Fruit fly (Drosophila melanogaster) whole organism, embryonic: ENCODE data around the gene Usp30.

ENCODE experiments used
- CG10209 ChIP-seq: fragments of 200-800 bp; sonication (Bioruptor generic); optimal IDR thresholded peaks from 3 replicates; lab custom pipeline; 2017; ENCODE audit warnings: missing biosample characterization, mild to moderate bottlenecking, missing genetic modification characterization, missing genetic modification reagents
- CG10366 ChIP-seq: fragments of 200-800 bp; sonication (Bioruptor generic); IDR thresholded peaks from 2 replicates; pipeline ENCODE4 v1.3.6; 2022; ENCODE audit warnings: missing biosample characterization, missing genetic modification characterization
- CG10979 ChIP-seq: fragments of 200-800 bp; sonication (Bioruptor generic); optimal IDR thresholded peaks from 2 replicates; lab custom pipeline; 2018; ENCODE audit warnings: missing biosample characterization, mild to moderate bottlenecking, missing genetic modification characterization, moderate library complexity
- CG11504 ChIP-seq: fragments of 200-800 bp; sonication (Bioruptor generic); optimal IDR thresholded peaks from 3 replicates; lab custom pipeline; 2019; ENCODE audit warnings: missing biosample characterization, mild to moderate bottlenecking, missing genetic modification characterization, moderate library complexity
- CG11723 ChIP-seq: fragments of 200-800 bp; sonication (Bioruptor generic); optimal IDR thresholded peaks from 2 replicates; lab custom pipeline; 2017; ENCODE audit warnings: missing biosample characterization, mild to moderate bottlenecking, missing genetic modification characterization
- CG15479 ChIP-seq: fragments of 200-800 bp; sonication (Bioruptor generic); optimal IDR thresholded peaks from 3 replicates; lab custom pipeline; 2019; ENCODE audit warnings: missing biosample characterization, mild to moderate bottlenecking, missing genetic modification characterization, moderate library complexity
- CG16813 ChIP-seq: fragments of 200-800 bp; sonication (Bioruptor generic); IDR thresholded peaks from 3 replicates; pipeline ENCODE4 v1.3.6; 2022; ENCODE audit warnings: missing biosample characterization, missing genetic modification characterization; ENCODE audit not compliant: partially characterized antibody
- CG17385 ChIP-seq: fragments of 200-800 bp; sonication (Bioruptor generic); optimal IDR thresholded peaks from 3 replicates; lab custom pipeline; 2018; ENCODE audit warnings: missing biosample characterization, mild to moderate bottlenecking, missing genetic modification characterization
- CG17612 ChIP-seq: fragments of 200-800 bp; sonication (Bioruptor generic); IDR thresholded peaks from 2 replicates; pipeline ENCODE4 v1.3.6; 2022; ENCODE audit warnings: missing biosample characterization, missing genetic modification characterization
- CG18011 ChIP-seq: fragments of 200-800 bp; sonication (Bioruptor generic); optimal IDR thresholded peaks from 2 replicates; lab custom pipeline; 2017; ENCODE audit warnings: missing biosample characterization, missing genetic modification characterization, mild to moderate bottlenecking, moderate library complexity, missing genotype
- CG18262 ChIP-seq: fragments of 200-800 bp; optimal IDR thresholded peaks from 3 replicates; lab custom pipeline; 2019; ENCODE audit warnings: missing biosample characterization, mild to moderate bottlenecking, missing genetic modification characterization, moderate library complexity
- CG18764 ChIP-seq: fragments of 200-800 bp; sonication (Bioruptor generic); optimal IDR thresholded peaks from 3 replicates; lab custom pipeline; 2016; ENCODE audit warnings: missing biosample characterization, missing genetic modification characterization
- CG2129 ChIP-seq: fragments of 200-800 bp; sonication (Bioruptor generic); IDR thresholded peaks from 2 replicates; pipeline ENCODE4 v1.3.6; 2022; ENCODE audit warnings: missing biosample characterization, missing genetic modification characterization; ENCODE audit not compliant: partially characterized antibody
- CG30431 ChIP-seq: fragments of 200-800 bp; sonication (Bioruptor generic); optimal IDR thresholded peaks from 2 replicates; lab custom pipeline; 2017; ENCODE audit warnings: missing biosample characterization, missing genetic modification characterization
- CG31388 ChIP-seq: fragments of 200-800 bp; sonication (Bioruptor generic); optimal IDR thresholded peaks from 2 replicates; lab custom pipeline; 2016; ENCODE audit warnings: missing biosample characterization, missing genetic modification characterization
- CG3847 ChIP-seq: fragments of 200-800 bp; sonication (Bioruptor generic); IDR thresholded peaks from 2 replicates; pipeline ENCODE4 v1.3.6; 2022; ENCODE audit warnings: missing biosample characterization, missing genetic modification characterization
- CG6272 ChIP-seq: fragments of 200-800 bp; sonication (Bioruptor generic); IDR thresholded peaks from 2 replicates; pipeline ENCODE4 v1.3.6; 2022; ENCODE audit warnings: missing biosample characterization, missing genetic modification characterization
- CG8281 ChIP-seq: fragments of 200-800 bp; sonication (Bioruptor generic); optimal IDR thresholded peaks from 2 replicates; lab custom pipeline; 2018; ENCODE audit warnings: missing biosample characterization, mild to moderate bottlenecking, missing genetic modification characterization, moderate library complexity
- D19B ChIP-seq: fragments of 200-800 bp; sonication (Bioruptor generic); optimal IDR thresholded peaks from 2 replicates; lab custom pipeline; 2017; ENCODE audit warnings: missing biosample characterization, mild to moderate bottlenecking, missing genetic modification characterization
- Deaf1 ChIP-seq: fragments of 200-800 bp; optimal IDR thresholded peaks from 3 replicates; lab custom pipeline; 2019; ENCODE audit warnings: missing biosample characterization, mild to moderate bottlenecking, missing genetic modification characterization, moderate library complexity
- Dek ChIP-seq: fragments of 200-800 bp; sonication (Bioruptor generic); optimal IDR thresholded peaks from 3 replicates; lab custom pipeline; 2019; ENCODE audit warnings: missing biosample characterization, mild to moderate bottlenecking, missing genetic modification characterization, moderate library complexity
- Dip2 ChIP-seq: fragments of 200-800 bp; sonication (Bioruptor generic); IDR thresholded peaks from 2 replicates; pipeline ENCODE4 v1.3.6; 2022; ENCODE audit warnings: missing biosample characterization, missing genetic modification characterization
- H2.0 ChIP-seq: fragments of 200-800 bp; sonication (Bioruptor generic); IDR thresholded peaks from 2 replicates; pipeline ENCODE4 v1.3.6; 2022; ENCODE audit warnings: missing biosample characterization, missing genetic modification characterization
- Hsf ChIP-seq: fragments of 200-800 bp; sonication (Bioruptor generic); optimal IDR thresholded peaks from 3 replicates; lab custom pipeline; 2016; ENCODE audit warnings: missing biosample characterization, missing genetic modification characterization
- Lhr ChIP-seq: fragments of 200-800 bp; sonication (Bioruptor generic); optimal IDR thresholded peaks from 3 replicates; lab custom pipeline; 2017; ENCODE audit warnings: mild to moderate bottlenecking, missing biosample characterization, missing genetic modification reagents, missing genetic modification characterization
- Lim3 ChIP-seq: fragments of 200-800 bp; sonication (Bioruptor generic); IDR thresholded peaks from 2 replicates; pipeline ENCODE4 v1.3.6; 2022; ENCODE audit warnings: missing biosample characterization, missing genetic modification characterization
- Meics ChIP-seq: fragments of 200-800 bp; sonication (Bioruptor generic); optimal IDR thresholded peaks from 2 replicates; lab custom pipeline; 2017; ENCODE audit warnings: missing biosample characterization, mild to moderate bottlenecking, missing genetic modification characterization
- NfI ChIP-seq: fragments of 200-800 bp; sonication (Bioruptor generic); optimal IDR thresholded peaks from 3 replicates; lab custom pipeline; 2018; ENCODE audit warnings: missing biosample characterization, mild to moderate bottlenecking, missing genetic modification characterization, moderate library complexity
- Poxn ChIP-seq: fragments of 200-800 bp; sonication (Bioruptor generic); IDR thresholded peaks from 2 replicates; pipeline ENCODE4 v1.3.6; 2022; ENCODE audit warnings: missing biosample characterization, missing genetic modification characterization
- Rx ChIP-seq: fragments of 200-800 bp; sonication (Bioruptor generic); IDR thresholded peaks from 2 replicates; pipeline ENCODE4 v1.3.6; 2022; ENCODE audit warnings: missing biosample characterization, missing genetic modification characterization
- Scr ChIP-seq: fragments of 200-800 bp; sonication (Bioruptor generic); IDR thresholded peaks from 2 replicates; pipeline ENCODE4 v1.3.6; 2022; ENCODE audit warnings: missing biosample characterization, missing genetic modification characterization; ENCODE audit not compliant: partially characterized antibody
- YL-1 ChIP-seq: fragments of 200-800 bp; sonication (Bioruptor generic); optimal IDR thresholded peaks from 3 replicates; lab custom pipeline; 2017; ENCODE audit warnings: missing biosample characterization, mild to moderate bottlenecking, missing genetic modification characterization
- al ChIP-seq: fragments of 200-800 bp; sonication (Bioruptor generic); IDR thresholded peaks from 2 replicates; pipeline ENCODE4 v1.3.6; 2022; ENCODE audit warnings: missing biosample characterization, missing genetic modification characterization
- bcd ChIP-seq: fragments of 200-800 bp; sonication (Bioruptor generic); optimal IDR thresholded peaks from 2 replicates; lab custom pipeline; 2017; ENCODE audit warnings: missing biosample characterization, mild to moderate bottlenecking, missing genetic modification characterization
- bsh ChIP-seq, 2 experiments: fragments of 200-800 bp; sonication (Bioruptor generic); optimal IDR thresholded peaks; 2 replicates each; lab custom pipeline; 2017 to 2018; ENCODE audit warnings: mild to moderate bottlenecking in 2 of 2, missing biosample characterization in 2 of 2, missing genetic modification characterization in 2 of 2, moderate library complexity in 1 of 2
- dmrt99B ChIP-seq: fragments of 200-800 bp; sonication (Bioruptor generic); optimal IDR thresholded peaks from 2 replicates; lab custom pipeline; 2018; ENCODE audit warnings: missing biosample characterization, mild to moderate bottlenecking, missing genetic modification characterization, moderate library complexity
- eve ChIP-seq, 2 experiments: fragments of >200 bp; optimal IDR thresholded peaks; 2 replicates each; lab custom pipeline; 2017; ENCODE audit warnings: missing biosample characterization in 2 of 2, missing genetic modification characterization in 2 of 2
- fd96Cb ChIP-seq: fragments of 200-800 bp; sonication (Bioruptor generic); optimal IDR thresholded peaks from 2 replicates; lab custom pipeline; 2018; ENCODE audit warnings: missing biosample characterization, mild to moderate bottlenecking, missing genetic modification characterization, moderate library complexity
- ftz-f1 ChIP-seq: fragments of 200-800 bp; sonication (Bioruptor generic); optimal IDR thresholded peaks from 2 replicates; lab custom pipeline; 2016; ENCODE audit warnings: missing biosample characterization, missing genetic modification characterization
- grn ChIP-seq: fragments of 200-800 bp; sonication (Bioruptor generic); optimal IDR thresholded peaks from 3 replicates; lab custom pipeline; 2017; ENCODE audit warnings: missing biosample characterization, missing genetic modification characterization
- gt ChIP-seq: fragments of 200-800 bp; sonication (Bioruptor generic); IDR thresholded peaks from 2 replicates; pipeline ENCODE4 v1.3.6; 2022; ENCODE audit warnings: missing biosample characterization, missing genetic modification characterization
- jigr1 ChIP-seq: fragments of 200-800 bp; sonication (Bioruptor generic); IDR thresholded peaks from 3 replicates; pipeline ENCODE4 v1.3.6; 2022; ENCODE audit warnings: missing biosample characterization, missing genetic modification characterization
- knrl ChIP-seq: fragments of 200-800 bp; sonication (Bioruptor generic); IDR thresholded peaks from 3 replicates; pipeline ENCODE4 v1.3.6; 2022; ENCODE audit warnings: missing biosample characterization, missing genetic modification characterization; ENCODE audit not compliant: partially characterized antibody
- nom ChIP-seq: fragments of 200-800 bp; sonication (Bioruptor generic); optimal IDR thresholded peaks from 2 replicates; lab custom pipeline; 2017; ENCODE audit warnings: missing biosample characterization, missing genetic modification characterization, mild to moderate bottlenecking, moderate library complexity, missing genetic modification reagents
- peb ChIP-seq: fragments of 200-800 bp; sonication (Bioruptor generic); IDR thresholded peaks from 2 replicates; pipeline ENCODE4 v1.3.6; 2022; ENCODE audit warnings: missing biosample characterization, missing genetic modification characterization
- pho ChIP-seq: fragments of 200-800 bp; sonication (Bioruptor generic); optimal IDR thresholded peaks from 2 replicates; lab custom pipeline; 2016; ENCODE audit warnings: missing biosample characterization, missing genetic modification characterization
- sc ChIP-seq, 3 experiments: fragments of >200 bp in 2 of 3; fragments of 200-800 bp in 1 of 3; sonication (Bioruptor generic) in 1 of 3; optimal IDR thresholded peaks; 2 replicates in 2 of 3; 3 replicates in 1 of 3; lab custom pipeline; 2017; ENCODE audit warnings: mild to moderate bottlenecking in 1 of 3, missing biosample characterization in 1 of 3, missing genetic modification characterization in 1 of 3, missing genetic modification reagents in 1 of 3
- sqz ChIP-seq: fragments of 200-800 bp; sonication (Bioruptor generic); optimal IDR thresholded peaks from 3 replicates; lab custom pipeline; 2018; ENCODE audit warnings: missing biosample characterization, mild to moderate bottlenecking, missing genetic modification characterization
- wor ChIP-seq: fragments of 200-800 bp; sonication (Bioruptor generic); IDR thresholded peaks from 2 replicates; pipeline ENCODE4 v1.3.6; 2022; ENCODE audit warnings: missing biosample characterization, missing genetic modification characterization

Gene Usp30

DNA sequence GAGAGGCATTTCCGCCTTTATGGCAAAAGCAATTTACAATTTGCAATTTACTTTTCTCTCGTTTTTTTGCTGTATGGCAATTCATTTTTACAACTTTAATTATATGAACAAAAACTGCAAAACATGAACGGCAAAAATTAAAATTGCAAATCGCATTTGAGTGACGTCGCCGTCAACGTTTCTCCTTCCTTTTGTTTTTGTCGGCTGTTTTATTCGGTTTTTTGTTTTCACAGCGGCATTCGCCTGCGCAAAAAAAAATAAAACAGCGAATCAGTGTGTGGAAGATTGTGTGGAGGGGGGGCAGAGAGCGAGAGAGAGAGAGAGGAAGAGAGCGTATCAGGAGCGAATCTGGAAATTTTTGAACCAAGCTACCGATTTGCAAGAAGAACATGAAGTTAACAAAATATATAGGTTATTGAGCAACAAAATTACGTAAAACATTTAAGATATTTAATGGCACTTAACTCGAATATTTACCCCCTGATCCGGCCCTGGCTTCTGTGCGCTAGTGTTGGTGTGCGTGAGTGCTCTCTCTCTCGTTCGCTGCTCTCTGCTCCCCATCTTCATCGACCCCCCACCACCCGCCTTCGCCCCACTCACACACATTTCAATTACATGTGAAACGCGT is 39.0 kb upstream of the Usp30 start (continued):
- TF ChIP-seq CG6272 (GFP tag; lab: Robert Waterston, UW) (peak; percentile 98), CG30431 (GFP tag; lab: Kevin White, UChicago) (peak; percentile 99), Dip2 (GFP tag; lab: Robert Waterston, UW) (peak; percentile 81), YL-1 (GFP tag; lab: Kevin White, UChicago) (peak; percentile 95), CG3847 (GFP tag; lab: Robert Waterston, UW) (peak; percentile 99), CG15479 (GFP tag; lab: Kevin White, UChicago) (no peak), grn (GFP tag; lab: Kevin White, UChicago) (peak; percentile 85), bsh (GFP tag; optimal IDR thresholded peaks at IDR 0.05; lab: Kevin White, UChicago) (peak; percentile 99), dmrt99B (peak; percentile 99), CG16813 (GFP tag; lab: Robert Waterston, UW) (peak; percentile 94), jigr1 (GFP tag; lab: Robert Waterston, UW) (peak; percentile 98), nom (GFP tag; lab: Kevin White, UChicago) (peak; percentile 99), CG18764 (GFP tag; lab: Kevin White, UChicago) (peak; percentile 97), Meics (peak; percentile 99), Lim3 (GFP tag; lab: Robert Waterston, UW) (peak; percentile 94), CG31388 (peak; percentile 97), Poxn (GFP tag; lab: Robert Waterston, UW) (peak; percentile 98), eve (GFP tag; optimal IDR thresholded peaks at IDR 0.05; lab: Kevin White, UChicago) (peak in 1 of 2 experiments; percentile 95), H2.0 (peak; percentile 99), Dek (tag; lab: Kevin White, UChicago) (peak; percentile 99), CG18262 (tag; lab: Kevin White, UChicago) (peak; percentile 97), sc (optimal IDR thresholded peaks at IDR 0.05; lab: Kevin White, UChicago) (no peak), sc (GFP tag; optimal IDR thresholded peaks at IDR 0.05; lab: Kevin White, UChicago) (peak; percentile 94), bcd (GFP tag; lab: Kevin White, UChicago) (peak; percentile 99), Deaf1 (tag; lab: Kevin White, UChicago) (peak; percentile 85), gt (GFP tag; lab: Robert Waterston, UW) (peak; percentile 98), CG8281 (tag; lab: Kevin White, UChicago) (peak; percentile 92), CG11723 (GFP tag; lab: Kevin White, UChicago) (peak; percentile 98), CG18011 (GFP tag; lab: Kevin White, UChicago) (peak; percentile 90), D19B (peak; percentile 95), Lhr (peak; percentile 92), CG17385 (GFP tag; lab: Kevin White, UChicago) (peak; percentile 96), Scr (GFP tag; lab: Robert Waterston, UW) (peak; percentile 61), pho (peak; percentile 99), CG11504 (tag; lab: Kevin White, UChicago) (peak; percentile 98), Rx (GFP tag; lab: Robert Waterston, UW) (peak; percentile 99), ftz-f1 (GFP tag; lab: Kevin White, UChicago) (peak; percentile 96), CG10209 (GFP tag; lab: Kevin White, UChicago) (peak; percentile 99), al (peak; percentile 99), CG10366 (GFP tag; lab: Robert Waterston, UW) (peak; percentile 100), fd96Cb (tag; lab: Kevin White, UChicago) (peak; percentile 99), CG17612 (peak; percentile 99), CG2129 (no peak), knrl (GFP tag; lab: Robert Waterston, UW) (peak; percentile 86), NfI (GFP tag; lab: Kevin White, UChicago) (peak; percentile 99), sqz (GFP tag; lab: Kevin White, UChicago) (peak; percentile 99), wor (GFP tag; lab: Robert Waterston, UW) (peak; percentile 98), peb (GFP tag; lab: Robert Waterston, UW) (peak; percentile 99), CG10979 (peak; percentile 98), Hsf (GFP tag; lab: Kevin White, UChicago) (peak; percentile 99)
